Fruit fly (Drosophila melanogaster) whole organism, embryonic: Measurements from ENCODE around the gene CG42342.
A peak's percentile ranks its signal among the peaks of the same experiment; 100 is the strongest.

Experiments used
- BEAF-32 ChIP-seq: fragments of 200-800 bp; sonication (Bioruptor generic); optimal IDR thresholded peaks from 3 replicates; lab custom pipeline; 2017; ENCODE audit warnings: missing biosample characterization, missing genetic modification characterization, mild to moderate bottlenecking, moderate library complexity, missing genetic modification reagents
- Bgb ChIP-seq: fragments of 200-800 bp; sonication (Bioruptor generic); IDR thresholded peaks from 2 replicates; pipeline ENCODE4 v1.3.6; 2022; ENCODE audit warnings: missing biosample characterization, missing genetic modification characterization; ENCODE audit not compliant: partially characterized antibody
- CG13287 ChIP-seq: fragments of 200-800 bp; sonication (Bioruptor generic); IDR thresholded peaks from 2 replicates; pipeline ENCODE4 v1.3.6; 2022; ENCODE audit warnings: missing biosample characterization, missing genetic modification characterization; ENCODE audit not compliant: partially characterized antibody
- CG14860 ChIP-seq: fragments of 200-800 bp; sonication (Bioruptor generic); IDR thresholded peaks from 3 replicates; pipeline ENCODE4 v1.3.6; 2022; ENCODE audit warnings: missing biosample characterization, missing genetic modification characterization; ENCODE audit not compliant: partially characterized antibody
- CG2116 ChIP-seq: fragments of 200-800 bp; sonication (Bioruptor generic); optimal IDR thresholded peaks from 3 replicates; lab custom pipeline; 2018; ENCODE audit warnings: missing biosample characterization, mild to moderate bottlenecking, missing genetic modification characterization
- CG2129 ChIP-seq: fragments of 200-800 bp; sonication (Bioruptor generic); IDR thresholded peaks from 2 replicates; pipeline ENCODE4 v1.3.6; 2022; ENCODE audit warnings: missing biosample characterization, missing genetic modification characterization; ENCODE audit not compliant: partially characterized antibody
- CG34224 ChIP-seq: fragments of 200-800 bp; sonication (Bioruptor generic); IDR thresholded peaks from 3 replicates; pipeline ENCODE4 v1.3.6; 2022; ENCODE audit warnings: missing biosample characterization, missing genetic modification characterization; ENCODE audit not compliant: partially characterized antibody
- CG3995 ChIP-seq: fragments of 200-800 bp; sonication (Bioruptor generic); optimal IDR thresholded peaks from 3 replicates; lab custom pipeline; 2016; ENCODE audit warnings: missing biosample characterization, missing genetic modification characterization
- CG4617 ChIP-seq: fragments of 200-800 bp; sonication (Bioruptor generic); optimal IDR thresholded peaks from 3 replicates; lab custom pipeline; 2016; ENCODE audit warnings: missing biosample characterization, missing genetic modification characterization, borderline replicate concordance
- CG6791 ChIP-seq: fragments of 200-800 bp; sonication (Bioruptor generic); IDR thresholded peaks from 3 replicates; pipeline ENCODE4 v1.3.6; 2022; ENCODE audit warnings: missing biosample characterization, missing genetic modification characterization; ENCODE audit not compliant: partially characterized antibody
- CG9437 ChIP-seq: fragments of 200-800 bp; sonication (Bioruptor generic); optimal IDR thresholded peaks from 2 replicates; lab custom pipeline; 2018; ENCODE audit warnings: missing biosample characterization, mild to moderate bottlenecking, missing genetic modification characterization
- CTCF ChIP-seq: fragments of 200-800 bp; sonication (Bioruptor generic); optimal IDR thresholded peaks from 2 replicates; lab custom pipeline; 2017; ENCODE audit warnings: missing biosample characterization, mild to moderate bottlenecking, missing genetic modification characterization, moderate library complexity
- CkIIα-i1 ChIP-seq: fragments of 200-800 bp; sonication (Bioruptor generic); IDR thresholded peaks from 2 replicates; pipeline ENCODE4 v1.3.6; 2022; ENCODE audit warnings: missing biosample characterization, missing genetic modification characterization
- CoRest ChIP-seq: fragments of 200-800 bp; sonication (Bioruptor generic); optimal IDR thresholded peaks from 3 replicates; lab custom pipeline; 2018; ENCODE audit warnings: missing biosample characterization, mild to moderate bottlenecking, missing genetic modification characterization, moderate library complexity
- Dll ChIP-seq: fragments of 200-800 bp; sonication (Bioruptor generic); IDR thresholded peaks from 4 replicates; pipeline ENCODE4 v1.3.6; 2022; ENCODE audit warnings: missing biosample characterization, missing genetic modification characterization; ENCODE audit not compliant: partially characterized antibody
- Dp ChIP-seq: fragments of 200-800 bp; sonication (Bioruptor generic); optimal IDR thresholded peaks from 2 replicates; lab custom pipeline; 2018; ENCODE audit warnings: missing biosample characterization, mild to moderate bottlenecking, missing genetic modification characterization, moderate library complexity
- Dref ChIP-seq: fragments of 200-800 bp; sonication (Bioruptor generic); IDR thresholded peaks from 2 replicates; pipeline ENCODE4 v1.3.6; 2022; ENCODE audit warnings: missing biosample characterization, missing genetic modification characterization
- Eip74EF ChIP-seq, 2 experiments: fragments of 200-800 bp in 1 of 2; fragments of >200 bp in 1 of 2; sonication (Bioruptor generic) in 1 of 2; optimal IDR thresholded peaks; 2 replicates each; lab custom pipeline; 2017 to 2019; ENCODE audit warnings: missing biosample characterization in 2 of 2, missing genetic modification characterization in 2 of 2, mild to moderate bottlenecking in 1 of 2, moderate library complexity in 1 of 2
- Ets65A ChIP-seq: fragments of 200-800 bp; sonication (Bioruptor generic); peaks from one replicate; lab custom pipeline; 2016; ENCODE audit warnings: missing biosample characterization, missing genetic modification characterization
- Fer3 ChIP-seq: fragments of 200-800 bp; sonication (Bioruptor generic); optimal IDR thresholded peaks from 2 replicates; lab custom pipeline; 2018; ENCODE audit warnings: missing biosample characterization, mild to moderate bottlenecking, missing genetic modification characterization, moderate library complexity
- GATAe ChIP-seq: fragments of 200-800 bp; sonication (Bioruptor generic); conservative IDR thresholded peaks from 2 replicates; pipeline ENCODE4 v1.3.6; 2022; ENCODE audit warnings: missing biosample characterization, missing genetic modification characterization
- MBD-R2 ChIP-seq: fragments of 200-800 bp; sonication (Bioruptor generic); IDR thresholded peaks from 2 replicates; pipeline ENCODE4 v1.3.6; 2022; ENCODE audit warnings: missing biosample characterization, missing genetic modification characterization
- MESR4 ChIP-seq: fragments of 200-800 bp; sonication (Bioruptor generic); optimal IDR thresholded peaks from 2 replicates; lab custom pipeline; 2018; ENCODE audit warnings: missing biosample characterization, mild to moderate bottlenecking, missing genetic modification characterization, moderate library complexity
- Nf-YC ChIP-seq: fragments of 200-800 bp; optimal IDR thresholded peaks from 3 replicates; lab custom pipeline; 2019; ENCODE audit warnings: missing biosample characterization, mild to moderate bottlenecking, missing genetic modification characterization, moderate library complexity
- Opbp ChIP-seq: fragments of 200-800 bp; sonication (Bioruptor generic); IDR thresholded peaks from 3 replicates; pipeline ENCODE4 v1.3.6; 2022; ENCODE audit warnings: missing biosample characterization, missing genetic modification characterization; ENCODE audit not compliant: partially characterized antibody
- amos ChIP-seq: fragments of 200-800 bp; sonication (Bioruptor generic); IDR thresholded peaks from 2 replicates; pipeline ENCODE4 v1.3.6; 2022; ENCODE audit warnings: missing biosample characterization, missing genetic modification characterization; ENCODE audit not compliant: partially characterized antibody
- bbx ChIP-seq: fragments of 200-800 bp; sonication (Bioruptor generic); IDR thresholded peaks from 2 replicates; pipeline ENCODE4 v1.3.6; 2022; ENCODE audit warnings: missing biosample characterization, missing genetic modification characterization; ENCODE audit not compliant: partially characterized antibody
- chinmo ChIP-seq: fragments of 200-800 bp; sonication (Bioruptor generic); IDR thresholded peaks from 4 replicates; pipeline ENCODE4 v1.3.6; 2022; ENCODE audit warnings: missing biosample characterization, missing genetic modification characterization; ENCODE audit not compliant: partially characterized antibody
- grn ChIP-seq: fragments of 200-800 bp; sonication (Bioruptor generic); optimal IDR thresholded peaks from 3 replicates; lab custom pipeline; 2017; ENCODE audit warnings: missing biosample characterization, missing genetic modification characterization
- inv ChIP-seq: fragments of 200-800 bp; sonication (Bioruptor generic); IDR thresholded peaks from 2 replicates; pipeline ENCODE4 v1.3.6; 2022; ENCODE audit warnings: missing biosample characterization, missing genetic modification characterization; ENCODE audit not compliant: partially characterized antibody
- pb ChIP-seq: fragments of 200-800 bp; sonication (Bioruptor generic); optimal IDR thresholded peaks from 3 replicates; lab custom pipeline; 2016; ENCODE audit warnings: missing biosample characterization, missing genetic modification characterization
- repo ChIP-seq: fragments of 200-800 bp; sonication (Bioruptor generic); optimal IDR thresholded peaks from 2 replicates; lab custom pipeline; 2016; ENCODE audit warnings: missing biosample characterization, missing genetic modification characterization
- row ChIP-seq: fragments of 200-800 bp; sonication (Bioruptor generic); IDR thresholded peaks from 3 replicates; pipeline ENCODE4 v1.3.6; 2022; ENCODE audit warnings: missing biosample characterization, missing genetic modification characterization
- so ChIP-seq: fragments of 200-800 bp; sonication (Bioruptor generic); IDR thresholded peaks from 3 replicates; pipeline ENCODE4 v1.3.6; 2022; ENCODE audit warnings: missing biosample characterization, missing genetic modification characterization
- stwl ChIP-seq: fragments of 200-800 bp; sonication (Bioruptor generic); optimal IDR thresholded peaks from 3 replicates; lab custom pipeline; 2018; ENCODE audit warnings: missing biosample characterization, mild to moderate bottlenecking, missing genetic modification characterization, moderate library complexity
- vnd ChIP-seq: fragments of 200-800 bp; sonication (Bioruptor generic); IDR thresholded peaks from 3 replicates; pipeline ENCODE4 v1.3.6; 2022; ENCODE audit warnings: missing biosample characterization, missing genetic modification characterization; ENCODE audit not compliant: partially characterized antibody
- vvl ChIP-seq: fragments of 200-800 bp; sonication (Bioruptor generic); IDR thresholded peaks from 2 replicates; pipeline ENCODE4 v1.3.6; 2022; ENCODE audit warnings: missing biosample characterization, missing genetic modification characterization
- wek ChIP-seq: fragments of 200-800 bp; sonication (Bioruptor generic); optimal IDR thresholded peaks from 3 replicates; lab custom pipeline; 2018; ENCODE audit warnings: missing biosample characterization, mild to moderate bottlenecking, missing genetic modification characterization, moderate library complexity
- zen2 ChIP-seq: fragments of 200-800 bp; sonication (Bioruptor generic); IDR thresholded peaks from 3 replicates; pipeline ENCODE4 v1.3.6; 2022; ENCODE audit warnings: missing biosample characterization, missing genetic modification characterization; ENCODE audit not compliant: partially characterized antibody

CG42342 gene

DNA sequence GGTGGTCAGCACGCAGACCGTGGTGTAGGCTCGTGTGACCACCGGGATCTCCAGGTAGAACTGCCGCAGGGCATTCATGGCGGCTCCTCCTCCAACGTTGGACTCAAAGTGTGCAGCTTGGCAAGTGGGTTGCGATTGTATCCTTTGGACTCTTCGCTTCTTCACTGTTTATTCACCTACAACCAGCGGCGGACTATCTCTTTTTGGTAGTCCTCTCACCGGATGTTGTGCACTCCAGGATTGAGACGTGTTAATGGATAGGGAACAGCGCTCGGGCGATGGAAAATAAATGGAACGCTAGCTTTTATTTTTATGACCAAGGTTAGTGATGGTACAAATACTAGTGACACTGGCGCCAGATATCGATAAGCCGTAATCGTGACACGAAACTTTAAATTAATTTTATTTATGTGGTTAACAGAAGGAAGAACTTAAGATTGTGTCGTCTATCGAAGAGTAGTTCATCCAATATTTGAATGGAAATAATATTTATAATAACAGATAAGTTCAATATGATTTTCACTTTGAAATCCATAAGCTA lies 18.6 kb upstream of the CG42342 start, which contains the start of gene Der-2 (continued):
- peak; percentile 91 for TF ChIP-seq Opbp (GFP tag; lab: Robert Waterston, UW)
- TF ChIP-seq repo = no peak
- TF ChIP-seq CTCF (GFP tag; lab: Kevin White, UChicago) = peak; percentile 20
- 0 out of 2 replicates have a peak, but pooled peaks have one; percentile 32 for TF ChIP-seq vvl (GFP tag; lab: Robert Waterston, UW)
- TF ChIP-seq zen2 = peak; percentile 93
- no peak for TF ChIP-seq GATAe (GFP tag; lab: Robert Waterston, UW)
- TF ChIP-seq CG14860 (GFP tag; lab: Robert Waterston, UW) = peak; percentile 74
- TF ChIP-seq chinmo = peak; percentile 92; the same call in 3 of the 4 replicates
- TF ChIP-seq CG13287 (GFP tag; lab: Robert Waterston, UW) = peak; percentile 97
- no peak for TF ChIP-seq CkIIα-i1 (GFP tag; lab: Robert Waterston, UW)
- no peak for TF ChIP-seq Nf-YC (tag; lab: Kevin White, UChicago)
- peak; percentile 52; the same call in 2 of the 3 replicates for TF ChIP-seq row (GFP tag; lab: Robert Waterston, UW)
- no peak for TF ChIP-seq Eip74EF (GFP tag; optimal IDR thresholded peaks at IDR 0.05; lab: Kevin White, UChicago)
- peak; percentile 67 for TF ChIP-seq Ets65A (GFP tag; lab: Kevin White, UChicago)
- peak; percentile 77 for TF ChIP-seq MBD-R2 (GFP tag; lab: Robert Waterston, UW)
- TF ChIP-seq grn (GFP tag; lab: Kevin White, UChicago) = no peak
- peak; percentile 30 for TF ChIP-seq CG3995 (GFP tag; lab: Kevin White, UChicago)
- TF ChIP-seq Dll (GFP tag; lab: Robert Waterston, UW) = peak; percentile 94
- TF ChIP-seq CG2129 = peak; percentile 80
- peak; percentile 96 for TF ChIP-seq CG34224 (GFP tag; lab: Robert Waterston, UW)
- peak; percentile 92 for TF ChIP-seq bbx
- TF ChIP-seq CoRest (tag; lab: Kevin White, UChicago) = no peak
- TF ChIP-seq CG2116 (GFP tag; lab: Kevin White, UChicago) = peak; percentile 8
- TF ChIP-seq CG4617 (GFP tag; lab: Kevin White, UChicago) = peak; percentile 49
- peak; percentile 92 for TF ChIP-seq Bgb
- peak; percentile 61 for TF ChIP-seq MESR4 (GFP tag; lab: Kevin White, UChicago)
- TF ChIP-seq vnd = peak; percentile 78
- TF ChIP-seq CG6791 = peak; percentile 93
- TF ChIP-seq Fer3 (tag; lab: Kevin White, UChicago) = no peak
- TF ChIP-seq CG9437 (GFP tag; lab: Kevin White, UChicago) = no peak
- TF ChIP-seq Dref (GFP tag; lab: Robert Waterston, UW) = peak; percentile 75
- TF ChIP-seq inv (GFP tag; lab: Robert Waterston, UW) = peak; percentile 74
- TF ChIP-seq so = no peak
- TF ChIP-seq BEAF-32 (GFP tag; lab: Kevin White, UChicago) = peak; percentile 77
- TF ChIP-seq amos (GFP tag; lab: Robert Waterston, UW) = peak; percentile 89
- TF ChIP-seq stwl (tag; lab: Kevin White, UChicago) = peak; percentile 57
- peak; percentile 81 for TF ChIP-seq Dp (GFP tag; lab: Kevin White, UChicago)
- no peak for TF ChIP-seq pb
- TF ChIP-seq wek (GFP tag; lab: Kevin White, UChicago) = no peak
- TF ChIP-seq, all 482 proteins: peak for 53
